Fruit fly (Drosophila melanogaster) whole organism: ENCODE data around the gene CG31546.

Experiments used
- EcR ChIP-seq, 2 experiments: fragments of >200 bp; optimal IDR thresholded peaks; 2 replicates each; lab custom pipeline; 2017; ENCODE audit warnings: missing biosample characterization in 2 of 2, missing genetic modification characterization in 2 of 2, missing genetic modification reagents in 2 of 2
- usp ChIP-seq: fragments of >200 bp; optimal IDR thresholded peaks from 2 replicates; lab custom pipeline; 2017; ENCODE audit warnings: missing biosample characterization, missing genetic modification characterization, mixed read lengths

DNA sequence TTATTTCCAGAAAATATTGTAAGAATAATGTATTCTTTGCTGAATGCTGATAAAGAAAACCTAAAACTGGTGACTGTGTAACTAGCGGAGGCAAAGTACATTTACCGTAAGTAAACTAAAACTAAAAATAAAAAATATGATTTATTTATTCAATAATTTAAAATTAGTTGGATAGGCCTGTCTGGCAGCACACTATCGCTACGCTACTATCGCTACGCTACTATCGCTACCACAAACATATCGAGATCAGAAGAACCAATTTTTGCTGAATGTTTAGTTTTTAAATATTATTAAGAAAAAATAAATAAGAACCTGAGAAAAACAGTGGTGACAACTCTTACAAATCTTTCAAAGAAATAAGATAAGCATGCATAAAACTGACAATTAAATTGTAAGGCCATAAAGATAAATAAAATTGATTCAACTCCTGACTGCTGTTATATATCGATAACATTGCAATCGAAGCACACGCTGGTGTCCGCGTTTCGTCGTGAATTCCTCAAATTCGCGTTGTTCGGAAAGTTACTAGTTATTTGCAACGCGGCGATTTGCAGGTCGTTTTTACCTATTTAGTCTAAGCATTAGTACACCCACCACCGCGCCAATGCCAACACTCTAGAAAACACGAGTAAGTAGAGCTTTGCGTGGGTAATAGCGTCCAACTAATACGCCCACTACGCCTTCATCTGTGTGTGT lies 24.9 kb upstream of the CG31546 start, which contains the start of gene Wdr33:
- TF ChIP-seq usp (GFP tag; lab: Kevin White, UChicago) (no peak), EcR (GFP tag; optimal IDR thresholded peaks at IDR 0.05; lab: Kevin White, UChicago) (no peak)
